Worm (Caenorhabditis elegans) whole organism, L3 larva: Measurements from ENCODE around the gene ndub-3.
A peak's percentile ranks its signal among the peaks of the same experiment; 100 is the strongest.

Source experiments
- aly-2 ChIP-seq: fragments of 150-350 bp; optimal IDR thresholded peaks from 2 replicates; lab custom pipeline; 2014; ENCODE audit warnings: missing biosample characterization, missing genetic modification characterization
- pqm-1 ChIP-seq: fragments of 150-350 bp; optimal IDR thresholded peaks from 2 replicates; lab custom pipeline; 2017; ENCODE audit warnings: missing biosample characterization, missing genetic modification characterization, inconsistent platforms

DNA sequence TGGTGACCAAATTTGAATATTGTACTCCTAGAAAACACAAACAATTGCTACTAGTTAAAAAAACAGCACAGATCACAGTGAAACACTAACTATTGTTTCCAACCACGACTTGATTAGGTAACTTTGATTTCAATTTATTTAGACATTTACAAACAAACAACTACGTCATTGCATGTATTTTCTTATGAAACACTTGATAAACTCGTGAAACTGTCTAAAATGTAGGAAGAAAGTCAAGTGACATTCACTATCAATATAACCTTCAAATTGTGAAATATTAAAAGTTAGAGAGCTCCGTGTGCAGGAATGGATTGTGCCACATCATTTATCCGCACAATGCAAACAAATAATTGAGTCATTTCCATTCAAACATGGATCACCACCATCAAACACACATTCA is 25.6 kb upstream of the ndub-3 start:
- TF ChIP-seq pqm-1 (tag; lab: Kevin White, UChicago) (peak; percentile 38), aly-2 (tag; lab: Kevin White, UChicago) (no peak)
